Fruit fly (Drosophila melanogaster) whole organism, embryonic: ENCODE data around the gene CG31525.

ENCODE experiments used
- Bteb2 ChIP-seq: fragments of 200-800 bp; sonication (Bioruptor generic); optimal IDR thresholded peaks from 2 replicates; lab custom pipeline; 2016; ENCODE audit warnings: missing biosample characterization, missing genetic modification characterization
- CG10431 ChIP-seq: fragments of 200-800 bp; sonication (Bioruptor generic); optimal IDR thresholded peaks from 3 replicates; lab custom pipeline; 2018; ENCODE audit warnings: missing biosample characterization, mild to moderate bottlenecking, missing genetic modification characterization
- CG11456 ChIP-seq: fragments of 200-800 bp; sonication (Bioruptor generic); IDR thresholded peaks from 3 replicates; pipeline ENCODE4 v1.3.6; 2022; ENCODE audit warnings: missing biosample characterization, missing genetic modification characterization
- CG12071 ChIP-seq: fragments of 200-800 bp; sonication (Bioruptor generic); optimal IDR thresholded peaks from 3 replicates; lab custom pipeline; 2018; ENCODE audit warnings: missing biosample characterization, mild to moderate bottlenecking, missing genetic modification characterization
- CG14014 ChIP-seq: fragments of 200-800 bp; sonication (Bioruptor generic); IDR thresholded peaks from 2 replicates; pipeline ENCODE4 v1.3.6; 2022; ENCODE audit warnings: missing biosample characterization, missing genetic modification characterization
- CG15696 ChIP-seq: fragments of 200-800 bp; sonication (Bioruptor generic); optimal IDR thresholded peaks from 2 replicates; lab custom pipeline; 2019; ENCODE audit warnings: missing biosample characterization, mild to moderate bottlenecking, missing genetic modification characterization, moderate library complexity
- CG1647 ChIP-seq: fragments of 200-800 bp; sonication (Bioruptor generic); optimal IDR thresholded peaks from 3 replicates; lab custom pipeline; 2016; ENCODE audit warnings: missing biosample characterization, missing genetic modification characterization
- CG17568 ChIP-seq: fragments of 200-800 bp; sonication (Bioruptor generic); optimal IDR thresholded peaks from 2 replicates; lab custom pipeline; 2018; ENCODE audit warnings: missing biosample characterization, mild to moderate bottlenecking, missing genetic modification characterization, moderate library complexity
- CG2712 ChIP-seq: fragments of 200-800 bp; optimal IDR thresholded peaks from 3 replicates; lab custom pipeline; 2019; ENCODE audit warnings: missing biosample characterization, mild to moderate bottlenecking, missing genetic modification characterization, moderate library complexity
- CG30431 ChIP-seq: fragments of 200-800 bp; sonication (Bioruptor generic); optimal IDR thresholded peaks from 2 replicates; lab custom pipeline; 2017; ENCODE audit warnings: missing biosample characterization, missing genetic modification characterization
- CG32772 ChIP-seq: fragments of 200-800 bp; sonication (Bioruptor generic); IDR thresholded peaks from 2 replicates; pipeline ENCODE4 v1.3.6; 2022; ENCODE audit warnings: missing biosample characterization, missing genetic modification characterization
- CG6689 ChIP-seq: fragments of 200-800 bp; sonication (Bioruptor generic); IDR thresholded peaks from 2 replicates; pipeline ENCODE4 v1.3.6; 2022; ENCODE audit warnings: missing biosample characterization, missing genetic modification characterization
- CG6813 ChIP-seq: fragments of 200-800 bp; sonication (Bioruptor generic); optimal IDR thresholded peaks from 2 replicates; lab custom pipeline; 2017; ENCODE audit warnings: missing biosample characterization, missing genetic modification characterization, mild to moderate bottlenecking, moderate library complexity, missing genetic modification reagents
- CG7987 ChIP-seq: fragments of 200-800 bp; sonication (Bioruptor generic); optimal IDR thresholded peaks from 2 replicates; lab custom pipeline; 2018; ENCODE audit warnings: missing biosample characterization, mild to moderate bottlenecking, missing genetic modification characterization, moderate library complexity
- CG9727 ChIP-seq: fragments of 200-800 bp; sonication (Bioruptor generic); optimal IDR thresholded peaks from 3 replicates; lab custom pipeline; 2017; ENCODE audit warnings: missing biosample characterization, mild to moderate bottlenecking, missing genetic modification characterization
- CoRest ChIP-seq: fragments of 200-800 bp; sonication (Bioruptor generic); optimal IDR thresholded peaks from 3 replicates; lab custom pipeline; 2018; ENCODE audit warnings: missing biosample characterization, mild to moderate bottlenecking, missing genetic modification characterization, moderate library complexity
- D ChIP-seq, 2 experiments: fragments of 200-800 bp in 1 of 2; fragments of >200 bp in 1 of 2; sonication (Bioruptor generic) in 1 of 2; optimal IDR thresholded peaks; 2 replicates in 1 of 2; 3 replicates in 1 of 2; lab custom pipeline; 2017; ENCODE audit warnings: mild to moderate bottlenecking in 1 of 2, missing biosample characterization in 1 of 2, missing genetic modification characterization in 1 of 2, missing genetic modification reagents in 1 of 2
- Dek ChIP-seq: fragments of 200-800 bp; sonication (Bioruptor generic); optimal IDR thresholded peaks from 3 replicates; lab custom pipeline; 2019; ENCODE audit warnings: missing biosample characterization, mild to moderate bottlenecking, missing genetic modification characterization, moderate library complexity
- Dfd ChIP-seq, 2 experiments: fragments of >200 bp; optimal IDR thresholded peaks; 2 replicates each; lab custom pipeline; 2017; ENCODE audit warnings: missing biosample characterization in 2 of 2, missing genetic modification characterization in 2 of 2
- Doc2 ChIP-seq: fragments of 200-800 bp; sonication (Bioruptor generic); IDR thresholded peaks from 2 replicates; pipeline ENCODE4 v1.3.6; 2022; ENCODE audit warnings: missing biosample characterization, missing genetic modification characterization
- H15 ChIP-seq: fragments of 200-800 bp; sonication (Bioruptor generic); IDR thresholded peaks from 3 replicates; pipeline ENCODE4 v1.3.6; 2022; ENCODE audit warnings: missing biosample characterization, missing genetic modification characterization
- HLHmδ ChIP-seq: fragments of 200-800 bp; sonication (Bioruptor generic); optimal IDR thresholded peaks from 2 replicates; lab custom pipeline; 2018; ENCODE audit warnings: missing biosample characterization, mild to moderate bottlenecking, missing genetic modification characterization, moderate library complexity
- HmgZ ChIP-seq: fragments of 200-800 bp; sonication (Bioruptor generic); optimal IDR thresholded peaks from 2 replicates; lab custom pipeline; 2018; ENCODE audit warnings: missing biosample characterization, mild to moderate bottlenecking, missing genetic modification characterization
- Hr78 ChIP-seq, 2 experiments: fragments of 200-800 bp in 1 of 2; fragments of >200 bp in 1 of 2; sonication (Bioruptor generic) in 1 of 2; optimal IDR thresholded peaks; 2 replicates each; lab custom pipeline; 2017 to 2019; ENCODE audit warnings: missing biosample characterization in 2 of 2, missing genetic modification characterization in 2 of 2, mild to moderate bottlenecking in 1 of 2, moderate library complexity in 1 of 2
- Lhr ChIP-seq: fragments of 200-800 bp; sonication (Bioruptor generic); optimal IDR thresholded peaks from 3 replicates; lab custom pipeline; 2017; ENCODE audit warnings: mild to moderate bottlenecking, missing biosample characterization, missing genetic modification reagents, missing genetic modification characterization
- Med ChIP-seq: fragments of 200-800 bp; sonication (Bioruptor generic); peaks from one replicate; lab custom pipeline; 2016; ENCODE audit warnings: missing biosample characterization, missing genetic modification characterization, mild to moderate bottlenecking, inconsistent platforms, moderate library complexity
- NfI ChIP-seq: fragments of 200-800 bp; sonication (Bioruptor generic); optimal IDR thresholded peaks from 3 replicates; lab custom pipeline; 2018; ENCODE audit warnings: missing biosample characterization, mild to moderate bottlenecking, missing genetic modification characterization, moderate library complexity
- Sry-δ ChIP-seq: fragments of 200-800 bp; sonication (Bioruptor generic); optimal IDR thresholded peaks from 2 replicates; lab custom pipeline; 2016; ENCODE audit warnings: missing biosample characterization, missing genetic modification characterization
- Xbp1 ChIP-seq: fragments of 200-800 bp; sonication (Bioruptor generic); optimal IDR thresholded peaks from 3 replicates; lab custom pipeline; 2016; ENCODE audit warnings: missing biosample characterization, mild to moderate bottlenecking, missing genetic modification characterization
- ap ChIP-seq: fragments of 200-800 bp; sonication (Bioruptor generic); IDR thresholded peaks from 2 replicates; pipeline ENCODE4 v1.3.6; 2022; ENCODE audit warnings: missing biosample characterization, missing genetic modification characterization
- ara ChIP-seq: fragments of 200-800 bp; sonication (Bioruptor generic); IDR thresholded peaks from 2 replicates; pipeline ENCODE4 v1.3.6; 2022; ENCODE audit warnings: missing biosample characterization, missing genetic modification characterization
- bcd ChIP-seq: fragments of 200-800 bp; sonication (Bioruptor generic); optimal IDR thresholded peaks from 2 replicates; lab custom pipeline; 2017; ENCODE audit warnings: missing biosample characterization, mild to moderate bottlenecking, missing genetic modification characterization
- crc ChIP-seq: fragments of 200-800 bp; sonication (Bioruptor generic); optimal IDR thresholded peaks from 2 replicates; lab custom pipeline; 2016; ENCODE audit warnings: missing biosample characterization, missing genetic modification characterization
- crol ChIP-seq: fragments of 200-800 bp; sonication (Bioruptor generic); IDR thresholded peaks from 2 replicates; pipeline ENCODE4 v1.3.6; 2022; ENCODE audit warnings: missing biosample characterization, missing genetic modification characterization
- da ChIP-seq: fragments of 200-800 bp; sonication (Bioruptor generic); optimal IDR thresholded peaks from 2 replicates; lab custom pipeline; 2016; ENCODE audit warnings: missing biosample characterization, missing genetic modification characterization
- exex ChIP-seq: fragments of 200-800 bp; sonication (Bioruptor generic); optimal IDR thresholded peaks from 4 replicates; lab custom pipeline; 2018; ENCODE audit warnings: missing biosample characterization, mild to moderate bottlenecking, missing genetic modification characterization, moderate library complexity
- knrl ChIP-seq: fragments of 200-800 bp; sonication (Bioruptor generic); IDR thresholded peaks from 3 replicates; pipeline ENCODE4 v1.3.6; 2022; ENCODE audit warnings: missing biosample characterization, missing genetic modification characterization; ENCODE audit not compliant: partially characterized antibody
- nmo ChIP-seq: fragments of 200-800 bp; sonication (Bioruptor generic); optimal IDR thresholded peaks from 2 replicates; lab custom pipeline; 2018; ENCODE audit warnings: missing biosample characterization, mild to moderate bottlenecking, missing genetic modification characterization, moderate library complexity
- pzg ChIP-seq: fragments of 200-800 bp; sonication (Bioruptor generic); optimal IDR thresholded peaks from 3 replicates; lab custom pipeline; 2018; ENCODE audit warnings: missing biosample characterization, mild to moderate bottlenecking, missing genetic modification characterization, moderate library complexity
- ranshi ChIP-seq: fragments of 200-800 bp; sonication (Bioruptor generic); IDR thresholded peaks from 2 replicates; pipeline ENCODE4 v1.3.6; 2022; ENCODE audit warnings: missing biosample characterization, missing genetic modification characterization
- row ChIP-seq: fragments of 200-800 bp; sonication (Bioruptor generic); IDR thresholded peaks from 3 replicates; pipeline ENCODE4 v1.3.6; 2022; ENCODE audit warnings: missing biosample characterization, missing genetic modification characterization
- sens-2 ChIP-seq: fragments of 200-800 bp; sonication (Bioruptor generic); IDR thresholded peaks from 2 replicates; pipeline ENCODE4 v1.3.6; 2022; ENCODE audit warnings: missing biosample characterization, missing genetic modification characterization
- slou ChIP-seq: fragments of 200-800 bp; sonication (Bioruptor generic); optimal IDR thresholded peaks from 3 replicates; lab custom pipeline; 2016; ENCODE audit warnings: missing biosample characterization, missing genetic modification characterization
- sob ChIP-seq: fragments of 200-800 bp; sonication (Bioruptor generic); IDR thresholded peaks from 2 replicates; pipeline ENCODE4 v1.3.6; 2022; ENCODE audit warnings: missing biosample characterization, missing genetic modification characterization
- trh ChIP-seq: fragments of 200-800 bp; sonication (Bioruptor generic); optimal IDR thresholded peaks from 2 replicates; lab custom pipeline; 2016; ENCODE audit warnings: missing biosample characterization, missing genetic modification characterization
- vvl ChIP-seq: fragments of 200-800 bp; sonication (Bioruptor generic); IDR thresholded peaks from 2 replicates; pipeline ENCODE4 v1.3.6; 2022; ENCODE audit warnings: missing biosample characterization, missing genetic modification characterization
- zen ChIP-seq: fragments of 200-800 bp; sonication (Bioruptor generic); optimal IDR thresholded peaks from 3 replicates; lab custom pipeline; 2018; ENCODE audit warnings: missing biosample characterization, mild to moderate bottlenecking, missing genetic modification characterization, moderate library complexity

The CG31525 gene

dm6 chr3R:4378363-4379354 lies 48.2 kb upstream of the CG31525 start, which contains the start of gene Sfxn1-3 (continued):
- TF ChIP-seq sob (peak; percentile 55), CG2712 (peak; percentile 21), CG17568 (no peak), CG7987 (GFP tag; lab: Kevin White, UChicago) (peak; percentile 73), zen (tag; lab: Kevin White, UChicago) (no peak), slou (GFP tag; lab: Kevin White, UChicago) (no peak), NfI (GFP tag; lab: Kevin White, UChicago) (peak; percentile 38), D (optimal IDR thresholded peaks at IDR 0.05; lab: Kevin White, UChicago) (no peak), D (GFP tag; optimal IDR thresholded peaks at IDR 0.05; lab: Kevin White, UChicago) (no peak), CG30431 (no peak), HmgZ (tag; lab: Kevin White, UChicago) (peak; percentile 71), sens-2 (GFP tag; lab: Robert Waterston, UW) (no peak; the same call in 1 of the 2 replicates), CG14014 (GFP tag; lab: Robert Waterston, UW) (peak; percentile 56; the same call in 1 of the 2 replicates), vvl (GFP tag; lab: Robert Waterston, UW) (peak; percentile 54; the same call in 1 of the 2 replicates), H15 (GFP tag; lab: Robert Waterston, UW) (0 out of 3 replicates have a peak, but pooled peaks have one; percentile 2), HLHmδ (GFP tag; lab: Kevin White, UChicago) (peak; percentile 84), Doc2 (GFP tag; lab: Robert Waterston, UW) (no peak), pzg (peak; percentile 49), CG10431 (GFP tag; lab: Kevin White, UChicago) (no peak), CG9727 (GFP tag; lab: Kevin White, UChicago) (no peak), exex (tag; lab: Kevin White, UChicago) (peak; percentile 93), Lhr (GFP tag; lab: Kevin White, UChicago) (peak; percentile 29), Xbp1 (GFP tag; lab: Kevin White, UChicago) (peak; percentile 15), CG6689 (GFP tag; lab: Robert Waterston, UW) (peak; percentile 38; the same call in 1 of the 2 replicates), CG15696 (no peak), CG1647 (GFP tag; lab: Kevin White, UChicago) (no peak), Dek (tag; lab: Kevin White, UChicago) (peak; percentile 5), Med (GFP tag; lab: Kevin White, UChicago) (peak; percentile 94), CoRest (tag; lab: Kevin White, UChicago) (peak; percentile 23), ara (GFP tag; lab: Robert Waterston, UW) (0 out of 2 replicates have a peak, but pooled peaks have one; percentile 22), knrl (GFP tag; lab: Robert Waterston, UW) (peak; percentile 19; the same call in 1 of the 3 replicates), nmo (GFP tag; lab: Kevin White, UChicago) (peak; percentile 18), da (GFP tag; lab: Kevin White, UChicago) (no peak), crol (GFP tag; lab: Robert Waterston, UW) (peak; percentile 96), row (GFP tag; lab: Robert Waterston, UW) (peak; percentile 95), ap (GFP tag; lab: Robert Waterston, UW) (peak; percentile 54; the same call in 1 of the 2 replicates), CG11456 (GFP tag; lab: Robert Waterston, UW) (peak; percentile 61; the same call in 1 of the 3 replicates), crc (GFP tag; lab: Kevin White, UChicago) (no peak), CG32772 (GFP tag; lab: Robert Waterston, UW) (no peak), Dfd (GFP tag; optimal IDR thresholded peaks at IDR 0.05; lab: Kevin White, UChicago) (no peak), trh (GFP tag; lab: Kevin White, UChicago) (no peak), Sry-δ (GFP tag; lab: Kevin White, UChicago) (peak; percentile 78), Bteb2 (GFP tag; lab: Kevin White, UChicago) (no peak), CG12071 (peak; percentile 57), bcd (GFP tag; lab: Kevin White, UChicago) (peak; percentile 33), CG6813 (GFP tag; lab: Kevin White, UChicago) (peak; percentile 11), ranshi (no peak; the same call in 1 of the 2 replicates), Hr78 (GFP tag; optimal IDR thresholded peaks at IDR 0.05; lab: Kevin White, UChicago) (peak in 1 of 2 experiments; percentile 47)
